Worm (Caenorhabditis elegans) whole organism, young adult: ENCODE results near the gene snfc-5.

Source experiments
- B0035.1 ChIP-seq: sonication (generic microtip); optimal IDR thresholded peaks from 2 replicates; lab custom pipeline; 2016; ENCODE audit warnings: missing genetic modification characterization, mild to moderate bottlenecking, missing compliant biosample characterization, missing genotype, missing genetic modification reagents
- B0336.3 ChIP-seq: fragments of 200-800 bp; sonication (Bioruptor generic); IDR thresholded peaks from 2 replicates; pipeline ENCODE4 v1.3.6; 2022; ENCODE audit warnings: missing genetic modification characterization, missing compliant biosample characterization
- C17E4.6 ChIP-seq: fragments of 200-800 bp; sonication (Bioruptor generic); IDR thresholded peaks from 2 replicates; pipeline ENCODE4 v1.3.6; 2022; ENCODE audit warnings: missing genetic modification reagents, missing genetic modification characterization, missing compliant biosample characterization
- F22D6.2 ChIP-seq: sonication (generic microtip); optimal IDR thresholded peaks from 2 replicates; lab custom pipeline; 2016; ENCODE audit warnings: mild to moderate bottlenecking, missing genetic modification characterization, missing compliant biosample characterization
- T26A5.8 ChIP-seq: sonication (generic microtip); optimal IDR thresholded peaks from 2 replicates; lab custom pipeline; 2016; ENCODE audit warnings: missing genetic modification characterization, missing compliant biosample characterization
- Y53F4B.3 ChIP-seq: fragments of 200-800 bp; sonication (Bioruptor generic); IDR thresholded peaks from 2 replicates; pipeline ENCODE4 v1.3.6; 2022; ENCODE audit warnings: missing genetic modification reagents, missing genetic modification characterization, missing compliant biosample characterization
- akir-1 ChIP-seq: fragments of 200-800 bp; sonication (Bioruptor generic); optimal IDR thresholded peaks from 2 replicates; lab custom pipeline; 2018; ENCODE audit warnings: mild to moderate bottlenecking, missing genetic modification characterization, moderate library complexity, missing compliant biosample characterization
- ama-1 ChIP-seq, 3 experiments: fragments of 150-350 bp in 1 of 3; sonication (generic microtip) in 2 of 3; optimal IDR thresholded peaks; 2 replicates each; lab custom pipeline; 2014 to 2018; ENCODE audit warnings: missing biosample characterization in 2 of 3, missing genetic modification characterization in 2 of 3, missing genetic modification reagents in 2 of 3
- aptf-3 ChIP-seq: fragments of 200-800 bp; sonication (Bioruptor generic); IDR thresholded peaks from 2 replicates; pipeline ENCODE4 v1.3.6; 2022; ENCODE audit warnings: missing genetic modification characterization, missing compliant biosample characterization
- athp-1 ChIP-seq: sonication (generic microtip); optimal IDR thresholded peaks from 2 replicates; lab custom pipeline; 2017; ENCODE audit warnings: mild to moderate bottlenecking, missing genetic modification characterization, missing compliant biosample characterization
- attf-5 ChIP-seq: fragments of 200-800 bp; sonication (Bioruptor generic); optimal IDR thresholded peaks from 2 replicates; lab custom pipeline; 2018; ENCODE audit warnings: mild to moderate bottlenecking, missing genetic modification characterization, missing compliant biosample characterization
- bed-2 ChIP-seq: fragments of 200-800 bp; sonication (Bioruptor generic); IDR thresholded peaks from 2 replicates; pipeline ENCODE4 v1.3.6; 2022; ENCODE audit warnings: missing genetic modification reagents, missing genetic modification characterization, missing compliant biosample characterization
- cebp-2 ChIP-seq: fragments of 200-800 bp; sonication (Bioruptor generic); IDR thresholded peaks from 2 replicates; pipeline ENCODE4 v1.3.6; 2022; ENCODE audit warnings: missing genetic modification characterization, missing compliant biosample characterization
- ceh-79 ChIP-seq: sonication (generic microtip); optimal IDR thresholded peaks from 2 replicates; lab custom pipeline; 2017; ENCODE audit warnings: mild to moderate bottlenecking, missing genetic modification characterization, missing compliant biosample characterization
- chd-7 ChIP-seq: sonication (generic microtip); optimal IDR thresholded peaks from 2 replicates; lab custom pipeline; 2016; ENCODE audit warnings: mild to moderate bottlenecking, missing genetic modification characterization, moderate library complexity, missing compliant biosample characterization
- egrh-3 ChIP-seq: fragments of 200-800 bp; sonication (Bioruptor generic); IDR thresholded peaks from 2 replicates; pipeline ENCODE4 v1.3.6; 2022; ENCODE audit warnings: missing genetic modification reagents, missing genetic modification characterization, missing compliant biosample characterization
- ekl-4 ChIP-seq: fragments of 200-800 bp; sonication (Bioruptor generic); IDR thresholded peaks from 2 replicates; pipeline ENCODE4 v1.3.6; 2022; ENCODE audit warnings: missing genetic modification reagents, missing genetic modification characterization, missing compliant biosample characterization
- ets-4 ChIP-seq: fragments of 200-800 bp; sonication (Bioruptor generic); optimal IDR thresholded peaks from 2 replicates; lab custom pipeline; 2018; ENCODE audit warnings: mild to moderate bottlenecking, missing genetic modification characterization, missing compliant biosample characterization
- gei-17 ChIP-seq: fragments of 200-800 bp; sonication (Bioruptor generic); optimal IDR thresholded peaks from 2 replicates; lab custom pipeline; 2018; ENCODE audit warnings: mild to moderate bottlenecking, missing genetic modification characterization, missing compliant biosample characterization
- hsf-1 ChIP-seq: fragments of 200-800 bp; sonication (Bioruptor generic); IDR thresholded peaks from 2 replicates; pipeline ENCODE4 v1.3.6; 2022; ENCODE audit warnings: missing genetic modification reagents, missing genetic modification characterization, missing compliant biosample characterization
- lsl-1 ChIP-seq: fragments of 200-800 bp; sonication (Bioruptor generic); optimal IDR thresholded peaks from 2 replicates; lab custom pipeline; 2018; ENCODE audit warnings: mild to moderate bottlenecking, missing genetic modification characterization, moderate library complexity, missing compliant biosample characterization
- lsy-27 ChIP-seq: sonication (generic microtip); optimal IDR thresholded peaks from 2 replicates; lab custom pipeline; 2017; ENCODE audit warnings: missing genetic modification characterization, mild to moderate bottlenecking, missing compliant biosample characterization, antibody characterized with exemption, missing genotype, borderline replicate concordance; ENCODE audit not compliant: insufficient read depth
- mcd-1 ChIP-seq: fragments of 200-800 bp; sonication (Bioruptor generic); IDR thresholded peaks from 2 replicates; pipeline ENCODE4 v1.3.6; 2022; ENCODE audit warnings: missing genetic modification reagents, missing genetic modification characterization, missing compliant biosample characterization
- mes-4 ChIP-seq: sonication (generic microtip); optimal IDR thresholded peaks from 2 replicates; lab custom pipeline; 2016; ENCODE audit warnings: missing genotype, missing genetic modification characterization, missing compliant biosample characterization
- nfya-1 ChIP-seq: sonication (generic microtip); optimal IDR thresholded peaks from 2 replicates; lab custom pipeline; 2017; ENCODE audit warnings: antibody characterized with exemption, missing compliant biosample characterization, missing genetic modification characterization, borderline replicate concordance; ENCODE audit not compliant: insufficient read depth
- nhr-179 ChIP-seq: sonication (generic microtip); optimal IDR thresholded peaks from 2 replicates; lab custom pipeline; 2016; ENCODE audit warnings: mild to moderate bottlenecking, missing genetic modification characterization, missing compliant biosample characterization
- nhr-27 ChIP-seq: fragments of 200-800 bp; sonication (Bioruptor generic); optimal IDR thresholded peaks from 2 replicates; lab custom pipeline; 2018; ENCODE audit warnings: mild to moderate bottlenecking, missing genetic modification characterization, moderate library complexity, missing compliant biosample characterization
- nhr-80 ChIP-seq: sonication (generic microtip); optimal IDR thresholded peaks from 2 replicates; lab custom pipeline; 2016; ENCODE audit warnings: missing genetic modification characterization, missing compliant biosample characterization
- nhr-90 ChIP-seq: sonication (generic microtip); optimal IDR thresholded peaks from 2 replicates; lab custom pipeline; 2016; ENCODE audit warnings: missing genotype, mild to moderate bottlenecking, missing genetic modification characterization, missing compliant biosample characterization
- rpc-1 ChIP-seq, 2 experiments: fragments of 150-350 bp in 1 of 2; sonication (generic microtip) in 1 of 2; optimal IDR thresholded peaks; 2 replicates each; lab custom pipeline; 2014 to 2018; ENCODE audit warnings: missing biosample characterization in 1 of 2, missing genetic modification characterization in 1 of 2, missing genetic modification reagents in 1 of 2, missing genotype in 1 of 2
- snpc-3.4 ChIP-seq: sonication (generic microtip); optimal IDR thresholded peaks from 2 replicates; lab custom pipeline; 2017; ENCODE audit warnings: missing genetic modification characterization, mild to moderate bottlenecking, missing compliant biosample characterization, antibody characterized with exemption, moderate library complexity, missing genotype, missing genetic modification reagents
- snpc-4 ChIP-seq, 5 experiments: fragments of 150-350 bp in 1 of 5; sonication (generic microtip) in 4 of 5; optimal IDR thresholded peaks; 2 replicates each; lab custom pipeline; 2014 to 2018; ENCODE audit warnings: missing genetic modification characterization in 5 of 5, missing biosample characterization in 3 of 5, antibody characterized with exemption in 2 of 5, mild to moderate bottlenecking in 2 of 5, missing compliant biosample characterization in 2 of 5, missing genotype in 2 of 5, moderate library complexity in 2 of 5, missing genetic modification reagents in 1 of 5
- unc-130 ChIP-seq: sonication (generic microtip); optimal IDR thresholded peaks from 2 replicates; lab custom pipeline; 2016; ENCODE audit warnings: missing genetic modification reagents, missing genetic modification characterization, missing compliant biosample characterization
- zfh-2 ChIP-seq: fragments of 200-800 bp; sonication (Bioruptor generic); conservative IDR thresholded peaks from 2 replicates; pipeline ENCODE4 v1.3.6; 2022; ENCODE audit warnings: missing genetic modification reagents, missing genetic modification characterization, missing compliant biosample characterization
- zim-3 ChIP-seq: sonication (generic microtip); optimal IDR thresholded peaks from 2 replicates; lab custom pipeline; 2017; ENCODE audit warnings: mild to moderate bottlenecking, missing genetic modification characterization, moderate library complexity, missing compliant biosample characterization
- ztf-25 ChIP-seq: fragments of 200-800 bp; sonication (Bioruptor generic); IDR thresholded peaks from 2 replicates; pipeline ENCODE4 v1.3.6; 2022; ENCODE audit warnings: missing genetic modification reagents, missing genetic modification characterization, missing compliant biosample characterization

snfc-5 gene

DNA sequence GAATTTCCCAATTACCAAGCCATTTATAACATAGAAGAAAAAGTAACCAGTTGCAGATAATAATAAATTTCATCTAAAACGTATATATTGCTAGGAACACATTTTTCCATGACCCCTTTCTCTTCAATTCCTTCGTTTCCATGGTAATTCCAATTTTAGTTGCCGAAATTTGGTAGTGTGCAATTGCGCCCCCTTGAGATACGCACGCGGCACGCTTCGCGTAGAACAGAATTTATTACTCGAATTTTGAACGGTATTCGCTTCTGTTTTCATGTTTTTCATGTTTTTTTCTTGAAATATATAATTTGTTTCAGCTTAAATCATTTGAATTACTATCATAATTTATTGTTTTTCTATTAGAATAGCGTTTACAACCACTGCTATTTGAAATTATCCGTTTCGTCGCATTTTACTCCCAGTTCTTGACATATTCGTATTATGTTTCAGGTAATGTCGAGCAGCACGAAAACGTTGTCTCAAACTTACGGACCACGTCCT, at the start of gene snfc-5, which contains the start of gene R07E5.17 (continued):
- TF ChIP-seq rpc-1 (optimal IDR thresholded peaks at IDR 0.05; lab: Kevin White, UChicago) (no peak), rpc-1 (tag; optimal IDR thresholded peaks at IDR 0.05; lab: Kevin White, UChicago) (no peak), bed-2 (GFP tag; lab: Robert Waterston, UW) (no peak), snpc-3.4 (tag; lab: Kevin White, UChicago) (no peak), mes-4 (tag; lab: Kevin White, UChicago) (no peak)

DNA sequence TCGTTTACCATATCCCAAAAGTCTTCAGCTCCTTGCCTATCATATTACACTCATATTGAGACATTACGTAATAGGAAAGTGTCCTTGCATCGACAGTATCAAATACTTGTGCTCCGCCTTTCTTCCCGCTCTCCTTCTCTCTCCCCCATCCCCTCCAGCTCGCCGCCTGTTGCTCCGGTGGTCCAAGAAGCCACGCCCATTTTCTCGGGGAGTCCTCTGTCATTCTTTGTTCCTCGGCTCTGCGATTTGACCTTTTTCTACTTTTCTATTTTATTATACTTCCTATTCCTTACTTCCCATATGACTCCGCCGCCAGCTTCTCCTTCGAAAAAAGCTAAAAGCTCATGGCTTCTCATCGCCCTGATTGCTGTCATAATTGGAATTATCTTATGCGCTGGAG, 48.2 kb upstream of the snfc-5 start, which contains the start of gene mnp-1:
Gene mnp-1 (plus strand): TSS at position 211 of the 400 bp plus-strand sequence.
- no peak for TF ChIP-seq snpc-4 (GFP tag; optimal IDR thresholded peaks at IDR 0.05; lab: Kevin White, UChicago)
- TF ChIP-seq snpc-4 (tag; optimal IDR thresholded peaks at IDR 0.05; lab: Kevin White, UChicago): no peak
- no peak for TF ChIP-seq lsy-27 (tag; lab: Kevin White, UChicago)
- TF ChIP-seq B0035.1: no peak
- no peak for TF ChIP-seq unc-130
- TF ChIP-seq zfh-2 (GFP tag; lab: Robert Waterston, UW): no peak
- no peak for TF ChIP-seq ets-4 (GFP tag; lab: Kevin White, UChicago)
- TF ChIP-seq attf-5 (GFP tag; lab: Kevin White, UChicago): no peak
- no peak for TF ChIP-seq ekl-4 (GFP tag; lab: Robert Waterston, UW)
- TF ChIP-seq ceh-79: no peak
- no peak for TF ChIP-seq lsl-1 (GFP tag; lab: Kevin White, UChicago)
- no peak for TF ChIP-seq chd-7
- no peak for TF ChIP-seq nhr-80
- TF ChIP-seq akir-1: no peak
- no peak for TF ChIP-seq athp-1
- no peak for TF ChIP-seq Y53F4B.3 (GFP tag; lab: Robert Waterston, UW)
- no peak for TF ChIP-seq cebp-2
- TF ChIP-seq nhr-179: no peak
- no peak for TF ChIP-seq mcd-1 (GFP tag; lab: Robert Waterston, UW)
- no peak for TF ChIP-seq F22D6.2 (tag; lab: Kevin White, UChicago)

- no peak for TF ChIP-seq nhr-90 (tag; lab: Kevin White, UChicago)
- TF ChIP-seq nfya-1 (tag; lab: Kevin White, UChicago): no peak
- peak; percentile 34 for TF ChIP-seq nhr-80
- TF ChIP-seq ztf-25 (GFP tag; lab: Robert Waterston, UW): no peak
- no peak for TF ChIP-seq lsy-27 (tag; lab: Kevin White, UChicago)
- no peak for TF ChIP-seq nhr-27 (tag; lab: Kevin White, UChicago)
- TF ChIP-seq B0336.3 (GFP tag; lab: Robert Waterston, UW): no peak
Measured at ce11 chrIII:4357438-4357837, 47.1 kb upstream of the snfc-5 start.

DNA sequence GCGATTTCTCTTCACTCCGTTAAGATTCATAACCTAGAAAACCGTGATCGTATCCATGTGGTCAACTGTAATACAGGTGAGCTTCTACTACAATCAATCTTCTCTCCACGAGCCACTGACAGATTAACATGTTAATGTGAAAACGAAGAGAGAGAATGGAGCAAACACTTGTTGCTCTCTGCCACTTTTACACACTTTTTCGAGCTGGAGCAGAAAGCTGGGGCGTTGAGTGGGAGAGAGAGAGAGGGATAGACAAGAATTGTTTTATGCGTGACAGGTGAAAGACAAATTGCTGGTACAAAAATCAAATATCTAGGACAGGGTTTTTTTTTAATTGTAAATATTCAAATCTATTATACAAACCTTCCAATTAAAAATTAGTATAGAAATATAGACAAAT, 46.2 kb upstream of the snfc-5 start:
- no peak for TF ChIP-seq T26A5.8 (tag; lab: Kevin White, UChicago)
- TF ChIP-seq hsf-1 (GFP tag; lab: Robert Waterston, UW): no peak
- TF ChIP-seq zim-3 (tag; lab: Kevin White, UChicago): no peak
- no peak for TF ChIP-seq ama-1 (optimal IDR thresholded peaks at IDR 0.05; lab: Kevin White, UChicago)
- TF ChIP-seq ama-1 (GFP tag; optimal IDR thresholded peaks at IDR 0.05; lab: Kevin White, UChicago): no peak
- no peak for TF ChIP-seq gei-17 (GFP tag; lab: Kevin White, UChicago)
- TF ChIP-seq aptf-3: no peak
- no peak for TF ChIP-seq snpc-3.4 (tag; lab: Kevin White, UChicago)
- no peak for TF ChIP-seq egrh-3 (GFP tag; lab: Robert Waterston, UW)
- no peak for TF ChIP-seq C17E4.6 (GFP tag; lab: Robert Waterston, UW)
